Fruit fly (Drosophila melanogaster) whole organism, embryonic: ENCODE measurements around the gene CG3566.

Experiments used
- Ada2b ChIP-seq: fragments of 200-800 bp; sonication (Bioruptor generic); IDR thresholded peaks from 2 replicates; pipeline ENCODE4 v1.3.6; 2022; ENCODE audit warnings: missing biosample characterization, missing genetic modification characterization
- Bdp1 ChIP-seq: fragments of 200-800 bp; sonication (Bioruptor generic); optimal IDR thresholded peaks from 3 replicates; lab custom pipeline; 2016; ENCODE audit warnings: missing biosample characterization, missing genetic modification characterization
- CG1024 ChIP-seq: fragments of 200-800 bp; sonication (Bioruptor generic); IDR thresholded peaks from 2 replicates; pipeline ENCODE4 v1.3.6; 2022; ENCODE audit warnings: missing biosample characterization, missing genetic modification characterization
- CG12769 ChIP-seq: fragments of 200-800 bp; sonication (Bioruptor generic); optimal IDR thresholded peaks from 2 replicates; lab custom pipeline; 2019; ENCODE audit warnings: missing biosample characterization, mild to moderate bottlenecking, missing genetic modification characterization, moderate library complexity
- CG13894 ChIP-seq: fragments of 200-800 bp; sonication (Bioruptor generic); optimal IDR thresholded peaks from 3 replicates; lab custom pipeline; 2018; ENCODE audit warnings: missing biosample characterization, mild to moderate bottlenecking, missing genetic modification characterization, moderate library complexity
- CG15696 ChIP-seq: fragments of 200-800 bp; sonication (Bioruptor generic); optimal IDR thresholded peaks from 2 replicates; lab custom pipeline; 2019; ENCODE audit warnings: missing biosample characterization, mild to moderate bottlenecking, missing genetic modification characterization, moderate library complexity
- CG16813 ChIP-seq: fragments of 200-800 bp; sonication (Bioruptor generic); IDR thresholded peaks from 3 replicates; pipeline ENCODE4 v1.3.6; 2022; ENCODE audit warnings: missing biosample characterization, missing genetic modification characterization; ENCODE audit not compliant: partially characterized antibody
- CG16863 ChIP-seq: fragments of 200-800 bp; sonication (Bioruptor generic); optimal IDR thresholded peaks from 3 replicates; lab custom pipeline; 2016; ENCODE audit warnings: missing biosample characterization, missing genetic modification characterization
- CG2678 ChIP-seq: fragments of 200-800 bp; sonication (Bioruptor generic); optimal IDR thresholded peaks from 3 replicates; lab custom pipeline; 2019; ENCODE audit warnings: missing biosample characterization, mild to moderate bottlenecking, missing genetic modification characterization, moderate library complexity
- CG2889 ChIP-seq: fragments of 200-800 bp; sonication (Bioruptor generic); IDR thresholded peaks from 3 replicates; pipeline ENCODE4 v1.3.6; 2022; ENCODE audit warnings: missing biosample characterization, missing genetic modification characterization
- CG30020 ChIP-seq: fragments of 200-800 bp; optimal IDR thresholded peaks from 2 replicates; lab custom pipeline; 2019; ENCODE audit warnings: missing biosample characterization, mild to moderate bottlenecking, missing genetic modification characterization, moderate library complexity
- CG34224 ChIP-seq: fragments of 200-800 bp; sonication (Bioruptor generic); IDR thresholded peaks from 3 replicates; pipeline ENCODE4 v1.3.6; 2022; ENCODE audit warnings: missing biosample characterization, missing genetic modification characterization; ENCODE audit not compliant: partially characterized antibody
- CG34422 ChIP-seq: fragments of 200-800 bp; sonication (Bioruptor generic); IDR thresholded peaks from 3 replicates; pipeline ENCODE4 v1.3.6; 2022; ENCODE audit warnings: missing biosample characterization, missing genetic modification characterization
- CG7556 ChIP-seq: fragments of 200-800 bp; sonication (Bioruptor generic); optimal IDR thresholded peaks from 2 replicates; lab custom pipeline; 2017; ENCODE audit warnings: missing biosample characterization, mild to moderate bottlenecking, missing genetic modification characterization
- CG7987 ChIP-seq: fragments of 200-800 bp; sonication (Bioruptor generic); optimal IDR thresholded peaks from 2 replicates; lab custom pipeline; 2018; ENCODE audit warnings: missing biosample characterization, mild to moderate bottlenecking, missing genetic modification characterization, moderate library complexity
- CG9609 ChIP-seq: fragments of 200-800 bp; sonication (Bioruptor generic); optimal IDR thresholded peaks from 3 replicates; lab custom pipeline; 2016; ENCODE audit warnings: missing biosample characterization, missing genetic modification characterization
- CG9876 ChIP-seq: fragments of 200-800 bp; sonication (Bioruptor generic); optimal IDR thresholded peaks from 2 replicates; lab custom pipeline; 2016; ENCODE audit warnings: missing biosample characterization, missing genetic modification characterization
- Chrac-16 ChIP-seq: fragments of 200-800 bp; sonication (Bioruptor generic); optimal IDR thresholded peaks from 3 replicates; lab custom pipeline; 2016; ENCODE audit warnings: missing biosample characterization, missing genetic modification characterization
- CoRest ChIP-seq: fragments of 200-800 bp; sonication (Bioruptor generic); optimal IDR thresholded peaks from 3 replicates; lab custom pipeline; 2018; ENCODE audit warnings: missing biosample characterization, mild to moderate bottlenecking, missing genetic modification characterization, moderate library complexity
- D19B ChIP-seq: fragments of 200-800 bp; sonication (Bioruptor generic); optimal IDR thresholded peaks from 2 replicates; lab custom pipeline; 2017; ENCODE audit warnings: missing biosample characterization, mild to moderate bottlenecking, missing genetic modification characterization
- Dad ChIP-seq: fragments of 200-800 bp; sonication (Bioruptor generic); optimal IDR thresholded peaks from 3 replicates; lab custom pipeline; 2016; ENCODE audit warnings: missing biosample characterization, missing genetic modification characterization
- ERR ChIP-seq: fragments of 200-800 bp; sonication (Bioruptor generic); optimal IDR thresholded peaks from 2 replicates; lab custom pipeline; 2016; ENCODE audit warnings: missing biosample characterization, missing genetic modification characterization
- Elba2 ChIP-seq: fragments of 200-800 bp; sonication (Bioruptor generic); optimal IDR thresholded peaks from 3 replicates; lab custom pipeline; 2016; ENCODE audit warnings: missing biosample characterization, missing genetic modification characterization
- H2.0 ChIP-seq: fragments of 200-800 bp; sonication (Bioruptor generic); IDR thresholded peaks from 2 replicates; pipeline ENCODE4 v1.3.6; 2022; ENCODE audit warnings: missing biosample characterization, missing genetic modification characterization
- HHEX ChIP-seq: fragments of 200-800 bp; sonication (Bioruptor generic); optimal IDR thresholded peaks from 3 replicates; lab custom pipeline; 2017; ENCODE audit warnings: missing biosample characterization, mild to moderate bottlenecking, missing genetic modification characterization, missing genetic modification reagents
- Lhr ChIP-seq: fragments of 200-800 bp; sonication (Bioruptor generic); optimal IDR thresholded peaks from 3 replicates; lab custom pipeline; 2017; ENCODE audit warnings: mild to moderate bottlenecking, missing biosample characterization, missing genetic modification reagents, missing genetic modification characterization
- Max ChIP-seq: fragments of 200-800 bp; sonication (Bioruptor generic); optimal IDR thresholded peaks from 2 replicates; lab custom pipeline; 2016; ENCODE audit warnings: missing biosample characterization, mild to moderate bottlenecking, missing genetic modification characterization
- NC2β ChIP-seq: fragments of 200-800 bp; sonication (Bioruptor generic); optimal IDR thresholded peaks from 2 replicates; lab custom pipeline; 2016; ENCODE audit warnings: missing biosample characterization, missing genetic modification characterization
- NK7.1 ChIP-seq: fragments of 200-800 bp; sonication (Bioruptor generic); optimal IDR thresholded peaks from 3 replicates; lab custom pipeline; 2016; ENCODE audit warnings: missing biosample characterization, missing genetic modification characterization
- Ravus ChIP-seq: fragments of 200-800 bp; sonication (Bioruptor generic); IDR thresholded peaks from 2 replicates; pipeline ENCODE4 v1.3.6; 2022; ENCODE audit warnings: missing biosample characterization, missing genetic modification characterization
- Sry-β ChIP-seq: fragments of 200-800 bp; sonication (Bioruptor generic); optimal IDR thresholded peaks from 2 replicates; lab custom pipeline; 2018; ENCODE audit warnings: missing biosample characterization, mild to moderate bottlenecking, missing genetic modification characterization, moderate library complexity
- ac ChIP-seq: fragments of 200-800 bp; sonication (Bioruptor generic); optimal IDR thresholded peaks from 3 replicates; lab custom pipeline; 2017; ENCODE audit warnings: missing biosample characterization, mild to moderate bottlenecking, missing genetic modification characterization
- ara ChIP-seq: fragments of 200-800 bp; sonication (Bioruptor generic); IDR thresholded peaks from 2 replicates; pipeline ENCODE4 v1.3.6; 2022; ENCODE audit warnings: missing biosample characterization, missing genetic modification characterization
- ato ChIP-seq: fragments of 200-800 bp; sonication (Bioruptor generic); IDR thresholded peaks from 2 replicates; pipeline ENCODE4 v1.3.6; 2022; ENCODE audit warnings: missing biosample characterization, missing genetic modification characterization; ENCODE audit not compliant: partially characterized antibody
- bigmax ChIP-seq: fragments of 200-800 bp; sonication (Bioruptor generic); optimal IDR thresholded peaks from 2 replicates; lab custom pipeline; 2018; ENCODE audit warnings: missing biosample characterization, mild to moderate bottlenecking, missing genetic modification characterization
- da ChIP-seq: fragments of 200-800 bp; sonication (Bioruptor generic); optimal IDR thresholded peaks from 2 replicates; lab custom pipeline; 2016; ENCODE audit warnings: missing biosample characterization, missing genetic modification characterization
- danr ChIP-seq: fragments of 200-800 bp; sonication (Bioruptor generic); IDR thresholded peaks from 2 replicates; pipeline ENCODE4 v1.3.6; 2022; ENCODE audit warnings: missing biosample characterization, missing genetic modification characterization
- esg ChIP-seq: fragments of 200-800 bp; sonication (Bioruptor generic); conservative IDR thresholded peaks from 2 replicates; pipeline ENCODE4 v1.3.6; 2022; ENCODE audit warnings: missing biosample characterization, missing genetic modification characterization
- eyg ChIP-seq: fragments of 200-800 bp; sonication (Bioruptor generic); optimal IDR thresholded peaks from 3 replicates; lab custom pipeline; 2016; ENCODE audit warnings: missing biosample characterization, missing genetic modification characterization
- fru ChIP-seq: fragments of >200 bp; optimal IDR thresholded peaks from 2 replicates; lab custom pipeline; 2017
- gce ChIP-seq: fragments of 200-800 bp; sonication (Bioruptor generic); IDR thresholded peaks from 3 replicates; pipeline ENCODE4 v1.3.6; 2022; ENCODE audit warnings: missing biosample characterization, missing genetic modification characterization
- grau ChIP-seq: fragments of 200-800 bp; optimal IDR thresholded peaks from 3 replicates; lab custom pipeline; 2019; ENCODE audit warnings: missing biosample characterization, mild to moderate bottlenecking, missing genetic modification characterization, moderate library complexity
- mam ChIP-seq: fragments of 200-800 bp; sonication (Bioruptor generic); optimal IDR thresholded peaks from 3 replicates; lab custom pipeline; 2016; ENCODE audit warnings: missing biosample characterization, missing genetic modification characterization
- nerfin-1 ChIP-seq: fragments of 200-800 bp; sonication (Bioruptor generic); optimal IDR thresholded peaks from 3 replicates; lab custom pipeline; 2019; ENCODE audit warnings: missing biosample characterization, mild to moderate bottlenecking, missing genetic modification characterization, moderate library complexity
- pros ChIP-seq: fragments of 200-800 bp; sonication (Bioruptor generic); optimal IDR thresholded peaks from 3 replicates; lab custom pipeline; 2019; ENCODE audit warnings: missing biosample characterization, mild to moderate bottlenecking, missing genetic modification characterization, moderate library complexity
- ranshi ChIP-seq: fragments of 200-800 bp; sonication (Bioruptor generic); IDR thresholded peaks from 2 replicates; pipeline ENCODE4 v1.3.6; 2022; ENCODE audit warnings: missing biosample characterization, missing genetic modification characterization
- shn ChIP-seq: fragments of 200-800 bp; sonication (Bioruptor generic); optimal IDR thresholded peaks from 3 replicates; lab custom pipeline; 2016; ENCODE audit warnings: missing biosample characterization, missing genetic modification characterization
- tll ChIP-seq, 2 experiments: fragments of 200-800 bp in 1 of 2; fragments of >200 bp in 1 of 2; sonication (Bioruptor generic) in 1 of 2; optimal IDR thresholded peaks; 2 replicates each; lab custom pipeline; 2017 to 2019; ENCODE audit warnings: missing biosample characterization in 2 of 2, missing genetic modification characterization in 2 of 2, mild to moderate bottlenecking in 1 of 2, moderate library complexity in 1 of 2
- unc-4 ChIP-seq: fragments of 200-800 bp; sonication (Bioruptor generic); IDR thresholded peaks from 2 replicates; pipeline ENCODE4 v1.3.6; 2022; ENCODE audit warnings: missing biosample characterization, missing genetic modification characterization; ENCODE audit not compliant: partially characterized antibody
- usp ChIP-seq: fragments of >200 bp; optimal IDR thresholded peaks from 2 replicates; lab custom pipeline; 2017; ENCODE audit warnings: missing biosample characterization, missing genetic modification characterization
- vnd ChIP-seq: fragments of 200-800 bp; sonication (Bioruptor generic); IDR thresholded peaks from 3 replicates; pipeline ENCODE4 v1.3.6; 2022; ENCODE audit warnings: missing biosample characterization, missing genetic modification characterization; ENCODE audit not compliant: partially characterized antibody

CG3566 gene

DNA sequence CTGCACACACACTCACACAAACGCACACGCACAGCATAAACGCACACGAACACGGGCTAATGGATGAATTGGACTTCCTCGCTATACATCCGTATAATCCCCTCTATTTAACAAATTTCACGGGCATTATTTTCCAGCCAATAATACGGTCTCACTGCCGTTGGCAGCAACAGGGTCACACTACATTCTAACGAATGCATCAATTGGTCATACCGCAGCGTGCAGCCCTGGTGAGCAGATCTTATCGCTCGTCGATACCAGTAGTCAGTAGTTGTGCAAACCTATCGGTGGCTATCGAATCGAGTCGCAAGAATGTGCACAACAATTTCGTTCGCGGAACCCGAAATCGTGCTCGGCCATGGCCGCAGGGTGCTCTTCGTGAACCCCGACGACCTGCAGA is 11.3 kb upstream of the CG3566 start, which contains the start of the genes Top3beta and wuho (continued):
- TF ChIP-seq CoRest (tag; lab: Kevin White, UChicago) (peak; percentile 32), Ada2b (GFP tag; lab: Robert Waterston, UW) (no peak), grau (tag; lab: Kevin White, UChicago) (peak; percentile 40), NC2β (peak; percentile 70), Sry-β (peak; percentile 53), ranshi (no peak), usp (GFP tag; lab: Kevin White, UChicago) (no peak), gce (GFP tag; lab: Robert Waterston, UW) (no peak), H2.0 (GFP tag; lab: Robert Waterston, UW) (no peak), Bdp1 (GFP tag; lab: Kevin White, UChicago) (no peak), HHEX (GFP tag; lab: Kevin White, UChicago) (no peak), CG34422 (peak; percentile 68; the same call in 2 of the 3 replicates), pros (no peak), Max (GFP tag; lab: Kevin White, UChicago) (peak; percentile 17), mam (GFP tag; lab: Kevin White, UChicago) (peak; percentile 58), CG2889 (GFP tag; lab: Robert Waterston, UW) (no peak), CG15696 (tag; lab: Kevin White, UChicago) (no peak), Chrac-16 (GFP tag; lab: Kevin White, UChicago) (peak; percentile 25), CG2678 (no peak), fru (no peak), Elba2 (peak; percentile 23), Ravus (GFP tag; lab: Robert Waterston, UW) (no peak), eyg (GFP tag; lab: Kevin White, UChicago) (peak; percentile 13), Dad (GFP tag; lab: Kevin White, UChicago) (peak; percentile 7), tll (GFP tag; optimal IDR thresholded peaks at IDR 0.05; lab: Kevin White, UChicago) (no peak), NK7.1 (GFP tag; lab: Kevin White, UChicago) (no peak), vnd (peak; percentile 52; the same call in 1 of the 3 replicates), CG13894 (tag; lab: Kevin White, UChicago) (peak; percentile 97), CG7556 (GFP tag; lab: Kevin White, UChicago) (no peak), nerfin-1 (tag; lab: Kevin White, UChicago) (peak; percentile 60), ato (GFP tag; lab: Robert Waterston, UW) (peak; percentile 40; the same call in 1 of the 2 replicates), CG16813 (GFP tag; lab: Robert Waterston, UW) (peak; percentile 62; the same call in 2 of the 3 replicates), unc-4 (GFP tag; lab: Robert Waterston, UW) (peak; percentile 74), Lhr (GFP tag; lab: Kevin White, UChicago) (peak; percentile 62), CG16863 (GFP tag; lab: Kevin White, UChicago) (peak; percentile 10), CG1024 (no peak), ac (no peak), bigmax (GFP tag; lab: Kevin White, UChicago) (peak; percentile 44), ara (GFP tag; lab: Robert Waterston, UW) (no peak), shn (GFP tag; lab: Kevin White, UChicago) (peak; percentile 6), CG30020 (tag; lab: Kevin White, UChicago) (peak; percentile 41), da (GFP tag; lab: Kevin White, UChicago) (no peak), CG12769 (tag; lab: Kevin White, UChicago) (no peak), CG9609 (GFP tag; lab: Kevin White, UChicago) (no peak), esg (GFP tag; lab: Robert Waterston, UW) (no peak), CG34224 (peak; percentile 71), danr (GFP tag; lab: Robert Waterston, UW) (no peak), ERR (GFP tag; lab: Kevin White, UChicago) (peak; percentile 48), D19B (GFP tag; lab: Kevin White, UChicago) (no peak), CG9876 (GFP tag; lab: Kevin White, UChicago) (peak; percentile 15), CG7987 (GFP tag; lab: Kevin White, UChicago) (peak; percentile 65)
